Worm (Caenorhabditis elegans): Measurements from ENCODE around the gene Y37H2A.12.

Gene Y37H2A.12

DNA sequence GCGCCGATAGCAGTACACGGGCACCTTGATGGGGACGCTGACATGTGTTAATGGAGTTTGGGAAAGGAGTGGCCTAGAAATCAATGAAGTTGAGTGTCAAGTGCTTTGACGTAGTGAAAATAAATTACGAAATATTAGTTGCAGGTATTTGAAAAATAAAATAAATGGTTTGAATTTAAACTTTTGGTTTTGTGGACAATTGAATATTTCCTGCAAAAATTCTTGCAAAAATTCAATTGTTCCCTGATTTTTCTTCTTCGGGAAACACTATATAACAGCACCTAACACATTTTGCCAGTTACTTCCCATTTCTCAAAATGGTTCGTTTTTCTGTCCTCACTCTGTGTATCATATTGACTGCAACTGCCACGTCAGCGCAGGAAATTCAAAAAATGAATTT, 11.6 kb upstream of the Y37H2A.12 start, which contains the start of gene Y37H2A.13:
Gene Y37H2A.13, plus strand, starts transcription at position 301 of the 400 bp plus-strand sequence.
- TF ChIP-seq nhr-237 (tag; optimal IDR thresholded peaks at IDR 0.05) (no peak), fkh-10 (GFP tag; optimal IDR thresholded peaks at IDR 0.05) (no peak), pqm-1 (tag; optimal IDR thresholded peaks at IDR 0.05) (no peak), nhr-47 (tag; optimal IDR thresholded peaks at IDR 0.05) (no peak), mef-2 (tag; optimal IDR thresholded peaks at IDR 0.05) (no peak), lir-3 (tag; optimal IDR thresholded peaks at IDR 0.05; ENCODE audit: poor library complexity) (no peak), lin-13 (GFP tag; optimal IDR thresholded peaks at IDR 0.05) (no peak), mab-9 (GFP tag; IDR thresholded peaks at IDR 0.05) (no peak), nhr-84 (tag; optimal IDR thresholded peaks at IDR 0.05) (no peak), egl-27 (tag; optimal IDR thresholded peaks at IDR 0.05) (no peak), ceh-63 (GFP tag; optimal IDR thresholded peaks at IDR 0.05) (no peak), ceh-90 (tag; optimal IDR thresholded peaks at IDR 0.05) (no peak), egl-13 (tag; optimal IDR thresholded peaks at IDR 0.05) (no peak), tlp-1 (tag; optimal IDR thresholded peaks at IDR 0.05) (no peak), unc-30 (tag; optimal IDR thresholded peaks at IDR 0.05) (no peak), nhr-77 (tag; optimal IDR thresholded peaks at IDR 0.05) (no peak)

DNA sequence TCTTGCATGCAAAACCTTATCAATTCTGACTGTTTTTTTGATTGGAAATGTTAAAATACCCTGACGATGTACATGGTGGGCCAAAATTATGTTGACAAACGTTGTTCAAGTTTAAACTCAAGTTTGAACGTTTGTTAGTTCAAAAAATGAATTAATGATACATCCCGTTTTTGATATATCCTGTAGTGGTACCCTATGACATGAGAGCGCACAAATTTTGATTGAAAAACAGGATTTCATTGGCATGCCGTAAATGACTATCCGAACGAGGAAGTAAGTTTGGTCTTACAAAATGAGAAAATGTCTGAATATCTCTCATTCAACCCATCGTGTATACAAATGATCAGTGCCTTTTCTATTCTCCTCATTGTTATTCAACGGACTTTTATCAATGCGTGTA, 10.2 kb upstream of the Y37H2A.12 start, which contains the start of gene Y37H2A.11:
Gene Y37H2A.11, plus strand, starts transcription at position 301 of the 400 bp plus-strand sequence.
- no peak for TF ChIP-seq lin-35 (GFP tag; optimal IDR thresholded peaks at IDR 0.05)
- TF ChIP-seq efl-1 (optimal IDR thresholded peaks at IDR 0.05) = no peak
- no peak for TF ChIP-seq efl-1 (GFP tag; optimal IDR thresholded peaks at IDR 0.05 in 1 of 2)
- no peak for TF ChIP-seq ama-1 (optimal IDR thresholded peaks at IDR 0.05)
- no peak for TF ChIP-seq lir-3 (tag; optimal IDR thresholded peaks at IDR 0.05; ENCODE audit: poor library complexity)
- no peak for TF ChIP-seq mep-1 (tag; optimal IDR thresholded peaks at IDR 0.05)
- TF ChIP-seq aly-2 (tag; optimal IDR thresholded peaks at IDR 0.05) = no peak
- no peak for TF ChIP-seq pag-3 (tag; optimal IDR thresholded peaks at IDR 0.05; ENCODE audit: borderline replicate concordance, insufficient read depth)
- no peak for TF ChIP-seq swsn-7 (tag; optimal IDR thresholded peaks at IDR 0.05)
- no peak for TF ChIP-seq lin-39 (tag; optimal IDR thresholded peaks at IDR 0.05)
- TF ChIP-seq hlh-17 (GFP tag; optimal IDR thresholded peaks at IDR 0.05; ENCODE audit: borderline replicate concordance) = no peak
- TF ChIP-seq mef-2 (tag; optimal IDR thresholded peaks at IDR 0.05) = no peak

DNA sequence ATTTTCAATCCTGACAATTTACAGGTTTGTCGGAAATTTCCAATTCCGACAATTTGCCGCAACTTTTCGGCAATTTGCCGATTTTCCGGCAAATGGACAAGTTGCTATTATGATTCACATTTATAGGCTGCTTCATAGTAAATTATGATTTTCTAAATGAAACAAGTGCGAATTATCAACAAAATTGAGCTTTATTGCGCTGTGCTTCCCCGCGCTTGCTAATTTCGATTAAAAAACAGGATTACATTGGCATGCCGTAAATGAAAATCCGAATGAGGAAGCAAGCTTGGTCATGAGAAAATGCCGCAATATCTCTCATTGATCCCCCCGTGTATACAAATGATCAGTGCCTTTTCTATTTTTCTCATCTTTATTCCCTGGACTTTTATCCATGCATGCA, 7.8 kb upstream of the Y37H2A.12 start, which contains the start of gene Y37H2A.10:
Gene Y37H2A.10, plus strand, starts transcription at position 301 of the 400 bp plus-strand sequence.
- TF ChIP-seq unc-62 (GFP tag; optimal IDR thresholded peaks at IDR 0.05) = no peak
- no peak for TF ChIP-seq unc-130 (tag; optimal IDR thresholded peaks at IDR 0.05)
- TF ChIP-seq Y116A8C.19 (tag; optimal IDR thresholded peaks at IDR 0.05; ENCODE audit: borderline replicate concordance) = no peak
- TF ChIP-seq nhr-28 (tag; optimal IDR thresholded peaks at IDR 0.05) = no peak
- TF ChIP-seq nhr-84 (tag; optimal IDR thresholded peaks at IDR 0.05) = no peak
- TF ChIP-seq nhr-20 (tag; optimal IDR thresholded peaks at IDR 0.05) = no peak
- no peak for TF ChIP-seq sptf-1 (tag; optimal IDR thresholded peaks at IDR 0.05)
- TF ChIP-seq skn-1 (tag; optimal IDR thresholded peaks at IDR 0.05) = no peak
- no peak for TF ChIP-seq tlp-1 (tag; optimal IDR thresholded peaks at IDR 0.05)
- TF ChIP-seq xbp-1 (tag; optimal IDR thresholded peaks at IDR 0.05) = no peak
- no peak for TF ChIP-seq aly-2 (tag; optimal IDR thresholded peaks at IDR 0.05)
- TF ChIP-seq ceh-8 (GFP tag; optimal IDR thresholded peaks at IDR 0.05) = no peak
- no peak for TF ChIP-seq F16B12.6 (tag; optimal IDR thresholded peaks at IDR 0.05)
- TF ChIP-seq fkh-10 (GFP tag; optimal IDR thresholded peaks at IDR 0.05) = no peak
- no peak for TF ChIP-seq sox-4 (tag; optimal IDR thresholded peaks at IDR 0.05)
- TF ChIP-seq lsy-2 (tag; optimal IDR thresholded peaks at IDR 0.05) = no peak
- no peak for TF ChIP-seq mdl-1 (tag; optimal IDR thresholded peaks at IDR 0.05)
- TF ChIP-seq unc-30 (tag; optimal IDR thresholded peaks at IDR 0.05) = no peak
- no peak for TF ChIP-seq hlh-17 (GFP tag; optimal IDR thresholded peaks at IDR 0.05; ENCODE audit: borderline replicate concordance)
- no peak for TF ChIP-seq snpc-4 (tag; optimal IDR thresholded peaks at IDR 0.05)
